Worm (Caenorhabditis elegans) whole organism, midembryonic: ENCODE measurements around the gene F56D6.11.

Experiments
- T22C8.4 ChIP-seq: fragments of 200-800 bp; sonication (Bioruptor generic); IDR thresholded peaks from 2 replicates; pipeline ENCODE4 v1.3.6; 2022; ENCODE audit warnings: missing genetic modification characterization, missing compliant biosample characterization
- cog-1 ChIP-seq: sonication (generic microtip); optimal IDR thresholded peaks from 2 replicates; lab custom pipeline; 2016; ENCODE audit warnings: missing genetic modification characterization, missing compliant biosample characterization
- flt-1 ChIP-seq: fragments of 200-800 bp; sonication (Bioruptor generic); IDR thresholded peaks from 2 replicates; pipeline ENCODE4 v1.3.6; 2022; ENCODE audit warnings: missing genetic modification characterization, missing compliant biosample characterization
- klf-2 ChIP-seq: fragments of 200-800 bp; sonication (Bioruptor generic); conservative IDR thresholded peaks from 2 replicates; pipeline ENCODE4 v1.3.6; 2022; ENCODE audit warnings: missing genetic modification reagents, missing genetic modification characterization, missing compliant biosample characterization
- med-1 ChIP-seq: sonication (generic microtip); optimal IDR thresholded peaks from 2 replicates; lab custom pipeline; 2017; ENCODE audit warnings: missing genetic modification characterization, mild to moderate bottlenecking, missing compliant biosample characterization, antibody characterized with exemption, missing genetic modification reagents; ENCODE audit not compliant: insufficient read depth
- ref-1 ChIP-seq: fragments of 200-800 bp; sonication (Bioruptor generic); conservative IDR thresholded peaks from 2 replicates; pipeline ENCODE4 v1.3.6; 2022; ENCODE audit warnings: missing genetic modification reagents, missing genetic modification characterization, missing compliant biosample characterization
- tab-1 ChIP-seq: fragments of 200-800 bp; sonication (Bioruptor generic); IDR thresholded peaks from 2 replicates; pipeline ENCODE4 v1.3.6; 2022; ENCODE audit warnings: missing genetic modification characterization, missing compliant biosample characterization
- ztf-23 ChIP-seq: fragments of 200-800 bp; sonication (Bioruptor generic); IDR thresholded peaks from 2 replicates; pipeline ENCODE4 v1.3.6; 2022; ENCODE audit warnings: missing genetic modification reagents, missing genetic modification characterization, missing compliant biosample characterization
- ztf-29 ChIP-seq: fragments of 200-800 bp; sonication (Bioruptor generic); IDR thresholded peaks from 2 replicates; pipeline ENCODE4 v1.3.6; 2022; ENCODE audit warnings: missing genetic modification reagents, missing genetic modification characterization, missing compliant biosample characterization

F56D6.11 gene

ce11 chrIV:3904620-3905019, 1.7 kb downstream of the F56D6.11 start, which contains the start of gene F56D6.21:
Gene F56D6.21 (plus strand): TSS chrIV:3904920.
- TF ChIP-seq T22C8.4 (GFP tag; lab: Robert Waterston, UW): no peak
- TF ChIP-seq ztf-23 (GFP tag; lab: Robert Waterston, UW): no peak
- TF ChIP-seq cog-1 (tag; lab: Kevin White, UChicago): no peak
- no peak for TF ChIP-seq ref-1 (GFP tag; lab: Robert Waterston, UW)

ce11 chrIV:3902955-3903354, 3.3 kb downstream of the F56D6.11 start, which contains the start of gene F56D6.6:
Gene F56D6.6 (plus strand): TSS chrIV:3903255.
- no peak for TF ChIP-seq ref-1 (GFP tag; lab: Robert Waterston, UW)
- no peak for TF ChIP-seq med-1
- TF ChIP-seq cog-1 (tag; lab: Kevin White, UChicago): no peak
- TF ChIP-seq flt-1: no peak
- no peak for TF ChIP-seq T22C8.4 (GFP tag; lab: Robert Waterston, UW)
- no peak for TF ChIP-seq tab-1 (GFP tag; lab: Robert Waterston, UW)
- TF ChIP-seq ztf-23 (GFP tag; lab: Robert Waterston, UW): no peak
- no peak for TF ChIP-seq ztf-29
- TF ChIP-seq klf-2 (GFP tag; lab: Robert Waterston, UW): no peak

- TF ChIP-seq klf-2 (GFP tag; lab: Robert Waterston, UW) (no peak), tab-1 (GFP tag; lab: Robert Waterston, UW) (no peak)
These were observed 6.4 kb downstream of the F56D6.11 start, which contains the start of gene srz-62 for ce11 chrIV:3899719-3900554. Gene srz-62 (plus strand): TSS chrIV:3900504.

- TF ChIP-seq tab-1 (GFP tag; lab: Robert Waterston, UW): no peak
- no peak for TF ChIP-seq ztf-29
- TF ChIP-seq ref-1 (GFP tag; lab: Robert Waterston, UW): no peak
- no peak for TF ChIP-seq T22C8.4 (GFP tag; lab: Robert Waterston, UW)
- no peak for TF ChIP-seq ztf-23 (GFP tag; lab: Robert Waterston, UW)
- TF ChIP-seq flt-1: no peak
- TF ChIP-seq klf-2 (GFP tag; lab: Robert Waterston, UW): no peak
- no peak for TF ChIP-seq cog-1 (tag; lab: Kevin White, UChicago)
- TF ChIP-seq med-1: no peak
These were observed 11.5 kb downstream of the F56D6.11 start, which contains the start of gene dct-8 for ce11 chrIV:3894770-3895169. Gene dct-8 (plus strand): TSS chrIV:3895070.

- TF ChIP-seq med-1 (no peak), cog-1 (tag; lab: Kevin White, UChicago) (no peak), klf-2 (GFP tag; lab: Robert Waterston, UW) (no peak), ztf-23 (GFP tag; lab: Robert Waterston, UW) (no peak), tab-1 (GFP tag; lab: Robert Waterston, UW) (no peak), ref-1 (GFP tag; lab: Robert Waterston, UW) (no peak), ztf-29 (no peak), flt-1 (no peak), T22C8.4 (GFP tag; lab: Robert Waterston, UW) (no peak)
These were observed 12.3 kb downstream of the F56D6.11 start, which contains the start of gene F56D6.8 for ce11 chrIV:3894004-3894480. Gene F56D6.8 (minus strand): TSS chrIV:3894430.

ce11 chrIV:3892027-3892426, 14.3 kb downstream of the F56D6.11 start, which contains the start of gene F56D6.9:
Gene F56D6.9 (plus strand): TSS chrIV:3892327.
- no peak for TF ChIP-seq ref-1 (GFP tag; lab: Robert Waterston, UW)
- no peak for TF ChIP-seq klf-2 (GFP tag; lab: Robert Waterston, UW)
- no peak for TF ChIP-seq ztf-29
- TF ChIP-seq T22C8.4 (GFP tag; lab: Robert Waterston, UW): no peak
- no peak for TF ChIP-seq cog-1 (tag; lab: Kevin White, UChicago)
- TF ChIP-seq tab-1 (GFP tag; lab: Robert Waterston, UW): no peak
- TF ChIP-seq flt-1: no peak
- no peak for TF ChIP-seq ztf-23 (GFP tag; lab: Robert Waterston, UW)
- no peak for TF ChIP-seq med-1

ce11 chrIV:3888963-3889362, 17.3 kb downstream of the F56D6.11 start, which contains the start of gene oac-21:
Gene oac-21 (plus strand): TSS chrIV:3889263.
- TF ChIP-seq tab-1 (GFP tag; lab: Robert Waterston, UW) (no peak), med-1 (no peak), cog-1 (tag; lab: Kevin White, UChicago) (no peak), ztf-29 (no peak), ref-1 (GFP tag; lab: Robert Waterston, UW) (no peak), T22C8.4 (GFP tag; lab: Robert Waterston, UW) (no peak)

ce11 chrIV:3885369-3885768, 20.9 kb downstream of the F56D6.11 start, which contains the start of gene oac-22:
Gene oac-22 (plus strand): TSS chrIV:3885669.
- no peak for TF ChIP-seq klf-2 (GFP tag; lab: Robert Waterston, UW)
- no peak for TF ChIP-seq ztf-23 (GFP tag; lab: Robert Waterston, UW)
- TF ChIP-seq tab-1 (GFP tag; lab: Robert Waterston, UW): no peak
- TF ChIP-seq med-1: no peak
- TF ChIP-seq ref-1 (GFP tag; lab: Robert Waterston, UW): no peak
- no peak for TF ChIP-seq T22C8.4 (GFP tag; lab: Robert Waterston, UW)
- TF ChIP-seq flt-1: no peak
- no peak for TF ChIP-seq ztf-29

ce11 chrIV:3881119-3881518, 25.2 kb downstream of the F56D6.11 start, which contains the start of the genes F37C4.8 and oac-23:
Gene F37C4.8 (minus strand): TSS chrIV:3881219.
Gene oac-23 (plus strand): TSS chrIV:3881441.
- TF ChIP-seq klf-2 (GFP tag; lab: Robert Waterston, UW): no peak
- no peak for TF ChIP-seq tab-1 (GFP tag; lab: Robert Waterston, UW)
- no peak for TF ChIP-seq T22C8.4 (GFP tag; lab: Robert Waterston, UW)
- no peak for TF ChIP-seq ztf-23 (GFP tag; lab: Robert Waterston, UW)
- TF ChIP-seq cog-1 (tag; lab: Kevin White, UChicago): no peak
- no peak for TF ChIP-seq ztf-29
- TF ChIP-seq ref-1 (GFP tag; lab: Robert Waterston, UW): no peak
- TF ChIP-seq flt-1: no peak
- TF ChIP-seq med-1: no peak
